Fruit fly (Drosophila melanogaster): Measurements from ENCODE around the gene Syx7.

Syx7 gene

dm6 chr3L:21496865-21497634, 51.4 kb downstream of the Syx7 start, which contains the start of gene Hr78 (continued):
- peak; percentile 78 for TF ChIP-seq run (tag; optimal IDR thresholded peaks at IDR 0.05)
- TF ChIP-seq Atf-2 (GFP tag; optimal IDR thresholded peaks at IDR 0.05) = no peak
- peak; percentile 92 for TF ChIP-seq CG8924 (tag; optimal IDR thresholded peaks at IDR 0.05)
- no peak for TF ChIP-seq D (optimal IDR thresholded peaks at IDR 0.05)
- peak; percentile 81 for TF ChIP-seq D (GFP tag; optimal IDR thresholded peaks at IDR 0.05)
- peak; percentile 41 for TF ChIP-seq CG4360 (GFP tag; IDR thresholded peaks at IDR 0.05)
- no peak for TF ChIP-seq pros (GFP tag; optimal IDR thresholded peaks at IDR 0.05)
- TF ChIP-seq NFAT (GFP tag; IDR thresholded peaks at IDR 0.05) = no peak; the same call in 1 of the 2 replicates
- TF ChIP-seq Oaz (GFP tag; IDR thresholded peaks at IDR 0.05) = no peak
- TF ChIP-seq chn (GFP tag; optimal IDR thresholded peaks at IDR 0.05) = no peak
- no peak for TF ChIP-seq CG1647 (GFP tag; optimal IDR thresholded peaks at IDR 0.05)
- TF ChIP-seq CG13775 (GFP tag; optimal IDR thresholded peaks at IDR 0.05) = peak; percentile 82
- TF ChIP-seq wor (GFP tag; IDR thresholded peaks at IDR 0.05) = no peak
- TF ChIP-seq nmo (GFP tag; optimal IDR thresholded peaks at IDR 0.05) = peak; percentile 84
- TF ChIP-seq PHDP (tag; optimal IDR thresholded peaks at IDR 0.05) = peak; percentile 89
- TF ChIP-seq Atf6 (GFP tag; IDR thresholded peaks at IDR 0.05) = peak; percentile 54; the same call in 1 of the 2 replicates
- peak; percentile 72 for TF ChIP-seq Rfx (GFP tag; IDR thresholded peaks at IDR 0.05)
- TF ChIP-seq salm (tag; optimal IDR thresholded peaks at IDR 0.05) = peak; percentile 84
- no peak; the same call in 1 of the 2 replicates for TF ChIP-seq CG11247 (GFP tag; IDR thresholded peaks at IDR 0.05)
- no peak for TF ChIP-seq mld (GFP tag; IDR thresholded peaks at IDR 0.05; ENCODE audit: partially characterized antibody)
- no peak for TF ChIP-seq fru (optimal IDR thresholded peaks at IDR 0.05)
- peak; percentile 47 for TF ChIP-seq CG15011 (GFP tag; optimal IDR thresholded peaks at IDR 0.05)
- TF ChIP-seq crol (GFP tag; IDR thresholded peaks at IDR 0.05) = no peak
- TF ChIP-seq CG17359 (tag; optimal IDR thresholded peaks at IDR 0.05) = peak; percentile 82
- peak; percentile 3 for TF ChIP-seq kni (GFP tag; optimal IDR thresholded peaks at IDR 0.05)
- TF ChIP-seq tna (GFP tag; IDR thresholded peaks at IDR 0.05; ENCODE audit: partially characterized antibody) = no peak
- no peak for TF ChIP-seq sqz (GFP tag; optimal IDR thresholded peaks at IDR 0.05)
- TF ChIP-seq Myb (GFP tag; optimal IDR thresholded peaks at IDR 0.05) = peak; percentile 9
- TF ChIP-seq CG32532 (GFP tag; IDR thresholded peaks at IDR 0.05) = peak; percentile 77
- TF ChIP-seq Gsc (GFP tag; IDR thresholded peaks at IDR 0.05) = no peak
- no peak for TF ChIP-seq TFAM (GFP tag; optimal IDR thresholded peaks at IDR 0.05)
- peak; percentile 88 for TF ChIP-seq CG12391 (tag; optimal IDR thresholded peaks at IDR 0.05)
- peak; percentile 3 for TF ChIP-seq lilli (GFP tag; optimal IDR thresholded peaks at IDR 0.05)
- peak; percentile 56; the same call in 1 of the 2 replicates for TF ChIP-seq Awh (GFP tag; IDR thresholded peaks at IDR 0.05)
- no peak for TF ChIP-seq knrl (GFP tag; IDR thresholded peaks at IDR 0.05; ENCODE audit: partially characterized antibody)
- TF ChIP-seq MESR4 (GFP tag; optimal IDR thresholded peaks at IDR 0.05) = peak; percentile 93
- TF ChIP-seq klu (GFP tag; IDR thresholded peaks at IDR 0.05) = no peak
- peak; percentile 40 for TF ChIP-seq CG18764 (GFP tag; optimal IDR thresholded peaks at IDR 0.05)
- no peak for TF ChIP-seq cas (GFP tag; IDR thresholded peaks at IDR 0.05)
- TF ChIP-seq az2 (GFP tag; optimal IDR thresholded peaks at IDR 0.05) = peak; percentile 68
- no peak for TF ChIP-seq abd-A (tag; optimal IDR thresholded peaks at IDR 0.05)
- peak; percentile 89 for TF ChIP-seq CG17361 (GFP tag; IDR thresholded peaks at IDR 0.05)
- peak; percentile 83 for TF ChIP-seq sd (tag; optimal IDR thresholded peaks at IDR 0.05)
- peak; percentile 59 for TF ChIP-seq Rx (GFP tag; IDR thresholded peaks at IDR 0.05)
- peak; percentile 81 for TF ChIP-seq YL-1 (GFP tag; optimal IDR thresholded peaks at IDR 0.05)
- peak; percentile 24 for TF ChIP-seq CG3065 (GFP tag; optimal IDR thresholded peaks at IDR 0.05)
- peak; percentile 40; the same call in 1 of the 2 replicates for TF ChIP-seq CG3847 (GFP tag; IDR thresholded peaks at IDR 0.05)
- TF ChIP-seq Ets97D (GFP tag; optimal IDR thresholded peaks at IDR 0.05) = peak; percentile 63
- no peak for TF ChIP-seq CG11093 (GFP tag; IDR thresholded peaks at IDR 0.05)
- TF ChIP-seq CG9817 (tag; optimal IDR thresholded peaks at IDR 0.05) = peak; percentile 73
- peak; percentile 42; the same call in 1 of the 3 replicates for TF ChIP-seq Aef1 (GFP tag; IDR thresholded peaks at IDR 0.05)
